Fruit fly (Drosophila melanogaster) whole organism, embryonic: ENCODE data around the gene Hasp.
A peak's percentile ranks its signal among the peaks of the same experiment; 100 is the strongest.

Experiments used
- BEAF-32 ChIP-seq: fragments of 200-800 bp; sonication (Bioruptor generic); optimal IDR thresholded peaks from 3 replicates; lab custom pipeline; 2017; ENCODE audit warnings: missing biosample characterization, missing genetic modification characterization, mild to moderate bottlenecking, moderate library complexity, missing genetic modification reagents
- Bgb ChIP-seq: fragments of 200-800 bp; sonication (Bioruptor generic); IDR thresholded peaks from 2 replicates; pipeline ENCODE4 v1.3.6; 2022; ENCODE audit warnings: missing biosample characterization, missing genetic modification characterization; ENCODE audit not compliant: partially characterized antibody
- Blimp-1 ChIP-seq: fragments of 200-800 bp; sonication (Bioruptor generic); optimal IDR thresholded peaks from 3 replicates; lab custom pipeline; 2018; ENCODE audit warnings: missing biosample characterization, missing genetic modification characterization, mild to moderate bottlenecking, moderate library complexity, missing genetic modification reagents
- CG10147 ChIP-seq: fragments of 200-800 bp; sonication (Bioruptor generic); optimal IDR thresholded peaks from 2 replicates; lab custom pipeline; 2019; ENCODE audit warnings: missing biosample characterization, mild to moderate bottlenecking, missing genetic modification characterization, moderate library complexity
- CG10321 ChIP-seq: fragments of 200-800 bp; sonication (Bioruptor generic); IDR thresholded peaks from 2 replicates; pipeline ENCODE4 v1.3.6; 2022; ENCODE audit warnings: missing biosample characterization, missing genetic modification characterization
- CG10462 ChIP-seq: fragments of 200-800 bp; sonication (Bioruptor generic); optimal IDR thresholded peaks from 2 replicates; lab custom pipeline; 2016; ENCODE audit warnings: missing biosample characterization, missing genetic modification characterization
- CG11247 ChIP-seq: fragments of 200-800 bp; sonication (Bioruptor generic); IDR thresholded peaks from 2 replicates; pipeline ENCODE4 v1.3.6; 2022; ENCODE audit warnings: missing biosample characterization, missing genetic modification characterization
- CG11696 ChIP-seq: fragments of 200-800 bp; sonication (Bioruptor generic); IDR thresholded peaks from 2 replicates; pipeline ENCODE4 v1.3.6; 2022; ENCODE audit warnings: missing biosample characterization, missing genetic modification characterization
- CG13424 ChIP-seq: fragments of 200-800 bp; sonication (Bioruptor generic); optimal IDR thresholded peaks from 2 replicates; lab custom pipeline; 2019; ENCODE audit warnings: missing biosample characterization, mild to moderate bottlenecking, missing genetic modification characterization, moderate library complexity
- CG17829 ChIP-seq: fragments of 200-800 bp; optimal IDR thresholded peaks from 2 replicates; lab custom pipeline; 2019; ENCODE audit warnings: missing biosample characterization, mild to moderate bottlenecking, missing genetic modification characterization, moderate library complexity
- CG2202 ChIP-seq: fragments of 200-800 bp; sonication (Bioruptor generic); optimal IDR thresholded peaks from 2 replicates; lab custom pipeline; 2018; ENCODE audit warnings: missing biosample characterization, mild to moderate bottlenecking, missing genetic modification characterization
- CG2875 ChIP-seq: fragments of 200-800 bp; sonication (Bioruptor generic); optimal IDR thresholded peaks from 2 replicates; lab custom pipeline; 2017; ENCODE audit warnings: missing biosample characterization, mild to moderate bottlenecking, missing genetic modification characterization, missing genetic modification reagents
- CG3065 ChIP-seq: fragments of 200-800 bp; sonication (Bioruptor generic); optimal IDR thresholded peaks from 2 replicates; lab custom pipeline; 2016; ENCODE audit warnings: missing biosample characterization, missing genetic modification characterization
- CG32772 ChIP-seq: fragments of 200-800 bp; sonication (Bioruptor generic); IDR thresholded peaks from 2 replicates; pipeline ENCODE4 v1.3.6; 2022; ENCODE audit warnings: missing biosample characterization, missing genetic modification characterization
- CG4730 ChIP-seq: fragments of 200-800 bp; sonication (Bioruptor generic); IDR thresholded peaks from 2 replicates; pipeline ENCODE4 v1.3.6; 2022; ENCODE audit warnings: missing biosample characterization, missing genetic modification characterization
- CG6765 ChIP-seq: fragments of 200-800 bp; sonication (Bioruptor generic); optimal IDR thresholded peaks from 3 replicates; lab custom pipeline; 2017; ENCODE audit warnings: missing biosample characterization, mild to moderate bottlenecking, missing genetic modification characterization
- CG6791 ChIP-seq: fragments of 200-800 bp; sonication (Bioruptor generic); IDR thresholded peaks from 3 replicates; pipeline ENCODE4 v1.3.6; 2022; ENCODE audit warnings: missing biosample characterization, missing genetic modification characterization; ENCODE audit not compliant: partially characterized antibody
- CG6854 ChIP-seq: fragments of 200-800 bp; sonication (Bioruptor generic); optimal IDR thresholded peaks from 3 replicates; lab custom pipeline; 2017; ENCODE audit warnings: missing biosample characterization, mild to moderate bottlenecking, missing genetic modification characterization
- CG7271 ChIP-seq: fragments of 200-800 bp; sonication (Bioruptor generic); optimal IDR thresholded peaks from 2 replicates; lab custom pipeline; 2018; ENCODE audit warnings: missing biosample characterization, mild to moderate bottlenecking, missing genetic modification characterization, moderate library complexity
- CG7745 ChIP-seq: fragments of 200-800 bp; sonication (Bioruptor generic); optimal IDR thresholded peaks from 2 replicates; lab custom pipeline; 2018; ENCODE audit warnings: missing biosample characterization, mild to moderate bottlenecking, missing genetic modification characterization, moderate library complexity
- CG7928 ChIP-seq: fragments of 200-800 bp; sonication (Bioruptor generic); optimal IDR thresholded peaks from 2 replicates; lab custom pipeline; 2017; ENCODE audit warnings: missing biosample characterization, mild to moderate bottlenecking, missing genetic modification characterization
- CG8290 ChIP-seq, 3 experiments: fragments of 200-800 bp; sonication (Bioruptor generic); optimal IDR thresholded peaks; 2 replicates each; lab custom pipeline; 2016 to 2019; ENCODE audit warnings: missing biosample characterization in 3 of 3, missing genetic modification characterization in 3 of 3, mild to moderate bottlenecking in 2 of 3, moderate library complexity in 1 of 3
- CG8478 ChIP-seq: fragments of >200 bp; optimal IDR thresholded peaks from 2 replicates; lab custom pipeline; 2018
- CG9932 ChIP-seq: fragments of 200-800 bp; sonication (Bioruptor generic); IDR thresholded peaks from 2 replicates; pipeline ENCODE4 v1.3.6; 2022; ENCODE audit warnings: missing biosample characterization, missing genetic modification characterization
- E2f2 ChIP-seq: fragments of 200-800 bp; sonication (Bioruptor generic); IDR thresholded peaks from 2 replicates; pipeline ENCODE4 v1.3.6; 2022; ENCODE audit warnings: missing biosample characterization, missing genetic modification characterization
- H2.0 ChIP-seq: fragments of 200-800 bp; sonication (Bioruptor generic); IDR thresholded peaks from 2 replicates; pipeline ENCODE4 v1.3.6; 2022; ENCODE audit warnings: missing biosample characterization, missing genetic modification characterization
- HLH54F ChIP-seq: fragments of 200-800 bp; sonication (Bioruptor generic); optimal IDR thresholded peaks from 3 replicates; lab custom pipeline; 2016; ENCODE audit warnings: missing biosample characterization, missing genetic modification characterization
- MBD-R2 ChIP-seq: fragments of 200-800 bp; sonication (Bioruptor generic); IDR thresholded peaks from 2 replicates; pipeline ENCODE4 v1.3.6; 2022; ENCODE audit warnings: missing biosample characterization, missing genetic modification characterization
- NK7.1 ChIP-seq: fragments of 200-800 bp; sonication (Bioruptor generic); optimal IDR thresholded peaks from 3 replicates; lab custom pipeline; 2016; ENCODE audit warnings: missing biosample characterization, missing genetic modification characterization
- Neu2 ChIP-seq: fragments of 200-800 bp; sonication (Bioruptor generic); optimal IDR thresholded peaks from 3 replicates; lab custom pipeline; 2016; ENCODE audit warnings: missing biosample characterization, missing genetic modification characterization, borderline replicate concordance
- bab2 ChIP-seq: fragments of 200-800 bp; sonication (Bioruptor generic); optimal IDR thresholded peaks from 2 replicates; lab custom pipeline; 2016; ENCODE audit warnings: missing biosample characterization, missing genetic modification characterization
- bcd ChIP-seq: fragments of 200-800 bp; sonication (Bioruptor generic); optimal IDR thresholded peaks from 2 replicates; lab custom pipeline; 2017; ENCODE audit warnings: missing biosample characterization, mild to moderate bottlenecking, missing genetic modification characterization
- cg ChIP-seq: fragments of 200-800 bp; sonication (Bioruptor generic); optimal IDR thresholded peaks from 3 replicates; lab custom pipeline; 2019; ENCODE audit warnings: missing biosample characterization, mild to moderate bottlenecking, missing genetic modification characterization, moderate library complexity
- esg ChIP-seq: fragments of 200-800 bp; sonication (Bioruptor generic); conservative IDR thresholded peaks from 2 replicates; pipeline ENCODE4 v1.3.6; 2022; ENCODE audit warnings: missing biosample characterization, missing genetic modification characterization
- grn ChIP-seq: fragments of 200-800 bp; sonication (Bioruptor generic); optimal IDR thresholded peaks from 3 replicates; lab custom pipeline; 2017; ENCODE audit warnings: missing biosample characterization, missing genetic modification characterization
- knrl ChIP-seq: fragments of 200-800 bp; sonication (Bioruptor generic); IDR thresholded peaks from 3 replicates; pipeline ENCODE4 v1.3.6; 2022; ENCODE audit warnings: missing biosample characterization, missing genetic modification characterization; ENCODE audit not compliant: partially characterized antibody
- org-1 ChIP-seq: fragments of 200-800 bp; sonication (Bioruptor generic); optimal IDR thresholded peaks from 2 replicates; lab custom pipeline; 2017; ENCODE audit warnings: missing biosample characterization, missing genetic modification characterization
- pan ChIP-seq, 4 experiments: fragments of >200 bp in 3 of 4; fragments of 200-800 bp in 1 of 4; sonication (Bioruptor generic) in 1 of 4; optimal IDR thresholded peaks in 3 of 4; IDR thresholded peaks in 1 of 4; 2 replicates each; pipeline versions ENCODE4 v1.3.6 to Lab custom; 2017 to 2022; ENCODE audit warnings: missing biosample characterization in 2 of 4, missing genetic modification characterization in 2 of 4, mixed read lengths in 1 of 4
- pb ChIP-seq: fragments of 200-800 bp; sonication (Bioruptor generic); optimal IDR thresholded peaks from 3 replicates; lab custom pipeline; 2016; ENCODE audit warnings: missing biosample characterization, missing genetic modification characterization
- pfk ChIP-seq: fragments of 200-800 bp; sonication (Bioruptor generic); optimal IDR thresholded peaks from 2 replicates; lab custom pipeline; 2018; ENCODE audit warnings: missing biosample characterization, mild to moderate bottlenecking, missing genetic modification characterization, moderate library complexity
- phol ChIP-seq: fragments of 200-800 bp; sonication (Bioruptor generic); optimal IDR thresholded peaks from 3 replicates; lab custom pipeline; 2018; ENCODE audit warnings: missing biosample characterization, mild to moderate bottlenecking, missing genetic modification characterization, moderate library complexity
- pnt ChIP-seq: fragments of 200-800 bp; sonication (Bioruptor generic); optimal IDR thresholded peaks from 3 replicates; lab custom pipeline; 2016; ENCODE audit warnings: missing biosample characterization, missing genetic modification characterization
- sna ChIP-seq: fragments of 200-800 bp; sonication (Bioruptor generic); IDR thresholded peaks from 2 replicates; pipeline ENCODE4 v1.3.6; 2022; ENCODE audit warnings: missing biosample characterization, missing genetic modification characterization; ENCODE audit not compliant: partially characterized antibody
- sr ChIP-seq: fragments of 200-800 bp; sonication (Bioruptor generic); IDR thresholded peaks from 3 replicates; pipeline ENCODE4 v1.3.6; 2022; ENCODE audit warnings: missing biosample characterization, missing genetic modification characterization
- tll ChIP-seq, 2 experiments: fragments of 200-800 bp in 1 of 2; fragments of >200 bp in 1 of 2; sonication (Bioruptor generic) in 1 of 2; optimal IDR thresholded peaks; 2 replicates each; lab custom pipeline; 2017 to 2019; ENCODE audit warnings: missing biosample characterization in 2 of 2, missing genetic modification characterization in 2 of 2, mild to moderate bottlenecking in 1 of 2, moderate library complexity in 1 of 2
- tna ChIP-seq: fragments of 200-800 bp; sonication (Bioruptor generic); IDR thresholded peaks from 2 replicates; pipeline ENCODE4 v1.3.6; 2022; ENCODE audit warnings: missing biosample characterization, missing genetic modification characterization; ENCODE audit not compliant: partially characterized antibody
- wek ChIP-seq: fragments of 200-800 bp; sonication (Bioruptor generic); optimal IDR thresholded peaks from 3 replicates; lab custom pipeline; 2018; ENCODE audit warnings: missing biosample characterization, mild to moderate bottlenecking, missing genetic modification characterization, moderate library complexity
- zen2 ChIP-seq: fragments of 200-800 bp; sonication (Bioruptor generic); IDR thresholded peaks from 3 replicates; pipeline ENCODE4 v1.3.6; 2022; ENCODE audit warnings: missing biosample characterization, missing genetic modification characterization; ENCODE audit not compliant: partially characterized antibody

The Hasp gene

DNA sequence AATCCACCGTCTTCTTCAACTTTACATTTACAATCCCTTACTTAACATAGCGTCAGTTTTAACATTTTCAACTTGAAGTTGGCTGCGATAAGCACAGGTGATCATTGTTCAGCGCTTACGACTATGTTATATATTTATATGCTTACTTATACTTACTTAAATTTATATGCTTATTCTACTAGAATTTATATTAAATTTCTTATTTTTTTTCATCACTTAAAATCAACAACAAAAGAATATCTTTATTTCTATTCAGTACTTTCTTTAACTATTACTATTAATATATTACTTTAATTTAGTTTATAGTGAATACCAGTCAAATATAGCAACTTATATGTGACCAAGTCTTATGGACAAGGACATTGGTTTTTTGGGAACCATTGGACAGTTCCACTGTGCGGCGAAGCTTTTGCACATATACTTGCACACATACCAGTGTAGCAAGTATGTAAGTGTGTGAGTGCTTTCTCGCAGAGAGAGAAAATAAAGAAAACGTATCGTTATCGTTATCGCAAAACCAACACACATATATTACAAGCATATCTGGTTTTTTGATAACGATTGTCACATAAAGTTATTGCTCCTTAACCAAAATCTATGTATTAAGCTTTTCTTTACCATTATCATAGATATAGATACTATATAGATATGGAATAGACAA is at the start of gene Hasp (continued):
- TF ChIP-seq CG7928 (GFP tag; lab: Kevin White, UChicago) (no peak), bcd (peak; percentile 53), CG6765 (GFP tag; lab: Kevin White, UChicago) (no peak), Neu2 (no peak), phol (peak; percentile 63), CG4730 (GFP tag; lab: Robert Waterston, UW) (no peak), CG10321 (GFP tag; lab: Robert Waterston, UW) (no peak), sr (GFP tag; lab: Robert Waterston, UW) (no peak), CG10147 (GFP tag; lab: Kevin White, UChicago) (peak; percentile 52), CG3065 (GFP tag; lab: Kevin White, UChicago) (peak; percentile 2), H2.0 (GFP tag; lab: Robert Waterston, UW) (0 out of 2 replicates have a peak, but pooled peaks have one; percentile 19), CG6854 (GFP tag; lab: Kevin White, UChicago) (peak; percentile 46), pan (optimal IDR thresholded peaks at IDR 0.05; lab: Kevin White, UChicago) (no peak), pan (GFP tag; optimal IDR thresholded peaks at IDR 0.05 in 1 of 2, IDR thresholded peaks at IDR 0.05 in 1 of 2) (peak in 1 of 2 experiments; percentile 65), CG13424 (tag; lab: Kevin White, UChicago) (peak; percentile 51), esg (peak; percentile 56), CG11696 (GFP tag; lab: Robert Waterston, UW) (no peak), CG11247 (GFP tag; lab: Robert Waterston, UW) (no peak), CG8478 (lab: Kevin White, UChicago) (no peak), CG7745 (no peak), CG17829 (tag; lab: Kevin White, UChicago) (peak; percentile 62), tna (GFP tag; lab: Robert Waterston, UW) (peak; percentile 96), CG2875 (GFP tag; lab: Kevin White, UChicago) (peak; percentile 33), CG6791 (GFP tag; lab: Robert Waterston, UW) (peak; percentile 83), NK7.1 (GFP tag; lab: Kevin White, UChicago) (no peak), Bgb (GFP tag; lab: Robert Waterston, UW) (peak; percentile 58), Blimp-1 (GFP tag; lab: Kevin White, UChicago) (peak; percentile 75), org-1 (GFP tag; lab: Kevin White, UChicago) (no peak), MBD-R2 (peak; percentile 39; the same call in 1 of the 2 replicates), pb (GFP tag; lab: Kevin White, UChicago) (no peak), HLH54F (no peak), CG32772 (GFP tag; lab: Robert Waterston, UW) (no peak), cg (GFP tag; lab: Kevin White, UChicago) (peak; percentile 89), CG10462 (no peak), bab2 (GFP tag; lab: Kevin White, UChicago) (no peak)

dm6 chr2L:19565233-19565898 is 48.4 kb upstream of the Hasp start, which contains the start of gene CG13077:
Gene CG13077 (plus strand): TSS chr2L:19565863.
- peak; percentile 76 for TF ChIP-seq E2f2 (GFP tag; lab: Robert Waterston, UW)
- TF ChIP-seq sna (GFP tag; lab: Robert Waterston, UW), result peak; percentile 47; the same call in 1 of the 2 replicates
- TF ChIP-seq grn (GFP tag; lab: Kevin White, UChicago), result no peak
- TF ChIP-seq knrl (GFP tag; lab: Robert Waterston, UW), result no peak
- TF ChIP-seq CG9932 (GFP tag; lab: Robert Waterston, UW), result no peak
- TF ChIP-seq CG8290 (GFP tag; optimal IDR thresholded peaks at IDR 0.05; lab: Kevin White, UChicago), result peak; percentile 37
- TF ChIP-seq CG8290 (tag; optimal IDR thresholded peaks at IDR 0.05; lab: Kevin White, UChicago), result peak in 1 of 2 experiments; percentile 6
- peak; percentile 43 for TF ChIP-seq BEAF-32 (GFP tag; lab: Kevin White, UChicago)
- TF ChIP-seq tll (GFP tag; optimal IDR thresholded peaks at IDR 0.05; lab: Kevin White, UChicago), result no peak
- TF ChIP-seq wek (GFP tag; lab: Kevin White, UChicago), result no peak
- peak; percentile 87 for TF ChIP-seq zen2 (GFP tag; lab: Robert Waterston, UW)
- TF ChIP-seq pfk (GFP tag; lab: Kevin White, UChicago), result no peak
- TF ChIP-seq pnt (GFP tag; lab: Kevin White, UChicago), result no peak
- no peak for TF ChIP-seq CG7271
- TF ChIP-seq CG2202, result no peak
